Worm (Caenorhabditis elegans) whole organism, L4/young adult: ENCODE data around the gene stdh-3.

ENCODE experiments used
- W03F9.2 ChIP-seq: fragments of 150-350 bp; optimal IDR thresholded peaks from 2 replicates; lab custom pipeline; 2014; ENCODE audit warnings: missing biosample characterization, missing genetic modification characterization
- dao-5 ChIP-seq: sonication (generic microtip); optimal IDR thresholded peaks from 2 replicates; lab custom pipeline; 2016; ENCODE audit warnings: missing genotype, missing genetic modification characterization, moderate library complexity, missing compliant biosample characterization
- him-1 ChIP-seq: sonication (generic microtip); optimal IDR thresholded peaks from 2 replicates; lab custom pipeline; 2016; ENCODE audit warnings: missing genotype, missing genetic modification reagents, missing genetic modification characterization, missing compliant biosample characterization

- TF ChIP-seq him-1 (tag; lab: Kevin White, UChicago), result no peak
- no peak for TF ChIP-seq W03F9.2 (tag; lab: Kevin White, UChicago)
- TF ChIP-seq dao-5 (tag; lab: Kevin White, UChicago), result no peak
These were observed 4.4 kb downstream of the stdh-3 start, which contains the start of gene C06B3.6 for ce11 chrV:13908916-13909176.
